Worm (Caenorhabditis elegans) whole organism, L2 larva: ENCODE results near the gene unc-39.

Experiments
- ZK546.5 ChIP-seq: sonication (generic microtip); optimal IDR thresholded peaks from 2 replicates; lab custom pipeline; 2017; ENCODE audit warnings: missing biosample characterization, missing genetic modification characterization
- aly-2 ChIP-seq: fragments of 150-350 bp; optimal IDR thresholded peaks from 2 replicates; lab custom pipeline; 2014; ENCODE audit warnings: missing biosample characterization, missing genetic modification characterization
- ceh-82 ChIP-seq: fragments of 150-350 bp; optimal IDR thresholded peaks from 2 replicates; lab custom pipeline; 2014; ENCODE audit warnings: missing biosample characterization, missing genetic modification characterization
- nhr-11 ChIP-seq: fragments of 150-350 bp; optimal IDR thresholded peaks from 2 replicates; lab custom pipeline; 2014; ENCODE audit warnings: missing biosample characterization, missing genetic modification characterization
- nhr-25 ChIP-seq: fragments of 150-350 bp; sonication (generic microtip); optimal IDR thresholded peaks from 3 replicates; lab custom pipeline; 2014; ENCODE audit warnings: missing biosample characterization, missing genetic modification characterization
- snpc-4 ChIP-seq: fragments of 150-350 bp; optimal IDR thresholded peaks from 2 replicates; lab custom pipeline; 2014; ENCODE audit warnings: missing biosample characterization, missing genetic modification characterization
- ztf-4 ChIP-seq: fragments of 150-350 bp; optimal IDR thresholded peaks from 2 replicates; lab custom pipeline; 2014; ENCODE audit warnings: missing biosample characterization, missing genetic modification characterization

DNA sequence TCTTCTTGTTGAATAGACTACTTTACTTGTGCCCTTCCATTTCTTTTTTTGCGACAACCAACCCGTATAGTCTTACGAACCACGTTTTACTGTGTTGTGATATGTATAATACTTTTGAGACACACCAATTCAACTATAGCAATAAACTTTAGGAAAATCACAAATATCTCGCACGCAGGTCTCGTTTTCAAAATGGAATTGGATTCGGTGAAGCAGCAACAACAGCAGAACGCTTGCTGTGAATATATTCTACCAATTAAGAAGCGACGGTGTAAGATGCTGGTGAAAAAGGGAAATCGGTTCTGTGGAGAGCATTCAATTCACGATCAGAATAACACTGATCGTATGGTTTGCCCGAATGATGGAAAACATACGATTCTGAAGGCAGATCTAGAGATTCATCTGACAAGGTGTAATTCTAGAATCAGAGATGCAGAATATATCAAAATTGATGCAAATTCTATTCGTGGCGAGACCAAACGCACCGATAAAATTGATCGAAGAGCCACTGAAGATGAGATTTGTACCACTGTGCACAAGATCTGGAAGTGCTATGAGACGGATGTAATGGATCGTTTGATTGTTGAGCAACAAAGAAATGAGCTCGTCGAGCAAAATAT is 18.5 kb upstream of the unc-39 start, which contains the start of gene Y49A3A.3:
- TF ChIP-seq nhr-25, result peak; percentile 44
- TF ChIP-seq nhr-11 (tag; lab: Kevin White, UChicago), result no peak
- TF ChIP-seq aly-2 (tag; lab: Kevin White, UChicago), result peak; percentile 70
- TF ChIP-seq ztf-4, result no peak
- TF ChIP-seq ceh-82 (tag; lab: Kevin White, UChicago), result no peak
- TF ChIP-seq ZK546.5 (tag; lab: Kevin White, UChicago), result no peak
- no peak for TF ChIP-seq snpc-4 (tag; lab: Kevin White, UChicago)
